Fruit fly (Drosophila melanogaster) whole organism, embryonic: ENCODE data around the gene pdm2.

Experiments
- Bgb ChIP-seq: fragments of 200-800 bp; sonication (Bioruptor generic); IDR thresholded peaks from 2 replicates; pipeline ENCODE4 v1.3.6; 2022; ENCODE audit warnings: missing biosample characterization, missing genetic modification characterization; ENCODE audit not compliant: partially characterized antibody
- CG12299 ChIP-seq: fragments of 200-800 bp; sonication (Bioruptor generic); optimal IDR thresholded peaks from 2 replicates; lab custom pipeline; 2018; ENCODE audit warnings: missing biosample characterization, mild to moderate bottlenecking, missing genetic modification characterization
- CG13775 ChIP-seq: fragments of 200-800 bp; sonication (Bioruptor generic); optimal IDR thresholded peaks from 3 replicates; lab custom pipeline; 2017; ENCODE audit warnings: missing biosample characterization, mild to moderate bottlenecking, missing genetic modification characterization
- CG14050 ChIP-seq: fragments of 200-800 bp; sonication (Bioruptor generic); IDR thresholded peaks from 3 replicates; pipeline ENCODE4 v1.3.6; 2022; ENCODE audit warnings: missing biosample characterization, missing genetic modification characterization
- CG3847 ChIP-seq: fragments of 200-800 bp; sonication (Bioruptor generic); IDR thresholded peaks from 2 replicates; pipeline ENCODE4 v1.3.6; 2022; ENCODE audit warnings: missing biosample characterization, missing genetic modification characterization
- CG4617 ChIP-seq: fragments of 200-800 bp; sonication (Bioruptor generic); optimal IDR thresholded peaks from 3 replicates; lab custom pipeline; 2016; ENCODE audit warnings: missing biosample characterization, missing genetic modification characterization, borderline replicate concordance
- CG7963 ChIP-seq: fragments of 200-800 bp; sonication (Bioruptor generic); IDR thresholded peaks from 3 replicates; pipeline ENCODE4 v1.3.6; 2022; ENCODE audit warnings: missing biosample characterization, missing genetic modification characterization; ENCODE audit not compliant: partially characterized antibody
- CG8290 ChIP-seq, 3 experiments: fragments of 200-800 bp; sonication (Bioruptor generic); optimal IDR thresholded peaks; 2 replicates each; lab custom pipeline; 2016 to 2019; ENCODE audit warnings: missing biosample characterization in 3 of 3, missing genetic modification characterization in 3 of 3, mild to moderate bottlenecking in 2 of 3, moderate library complexity in 1 of 3
- CHES-1-like ChIP-seq: fragments of 200-800 bp; sonication (Bioruptor generic); optimal IDR thresholded peaks from 2 replicates; lab custom pipeline; 2016; ENCODE audit warnings: missing biosample characterization, missing genetic modification characterization
- CkIIα-i1 ChIP-seq: fragments of 200-800 bp; sonication (Bioruptor generic); IDR thresholded peaks from 2 replicates; pipeline ENCODE4 v1.3.6; 2022; ENCODE audit warnings: missing biosample characterization, missing genetic modification characterization
- Dad ChIP-seq: fragments of 200-800 bp; sonication (Bioruptor generic); optimal IDR thresholded peaks from 3 replicates; lab custom pipeline; 2016; ENCODE audit warnings: missing biosample characterization, missing genetic modification characterization
- Dip3 ChIP-seq: fragments of 200-800 bp; sonication (Bioruptor generic); optimal IDR thresholded peaks from 3 replicates; lab custom pipeline; 2016; ENCODE audit warnings: missing biosample characterization, missing genetic modification characterization
- Dll ChIP-seq: fragments of 200-800 bp; sonication (Bioruptor generic); IDR thresholded peaks from 4 replicates; pipeline ENCODE4 v1.3.6; 2022; ENCODE audit warnings: missing biosample characterization, missing genetic modification characterization; ENCODE audit not compliant: partially characterized antibody
- Doc3 ChIP-seq: fragments of 200-800 bp; sonication (Bioruptor generic); IDR thresholded peaks from 3 replicates; pipeline ENCODE4 v1.3.6; 2022; ENCODE audit warnings: missing biosample characterization, missing genetic modification characterization; ENCODE audit not compliant: partially characterized antibody
- Dp ChIP-seq: fragments of 200-800 bp; sonication (Bioruptor generic); optimal IDR thresholded peaks from 2 replicates; lab custom pipeline; 2018; ENCODE audit warnings: missing biosample characterization, mild to moderate bottlenecking, missing genetic modification characterization, moderate library complexity
- Ets97D ChIP-seq: fragments of 200-800 bp; sonication (Bioruptor generic); optimal IDR thresholded peaks from 3 replicates; lab custom pipeline; 2016; ENCODE audit warnings: missing biosample characterization, missing genetic modification characterization
- HmgZ ChIP-seq: fragments of 200-800 bp; sonication (Bioruptor generic); optimal IDR thresholded peaks from 2 replicates; lab custom pipeline; 2018; ENCODE audit warnings: missing biosample characterization, mild to moderate bottlenecking, missing genetic modification characterization
- MTF-1 ChIP-seq: fragments of 200-800 bp; sonication (Bioruptor generic); optimal IDR thresholded peaks from 2 replicates; lab custom pipeline; 2018; ENCODE audit warnings: missing biosample characterization, mild to moderate bottlenecking, missing genetic modification characterization, borderline replicate concordance
- Med ChIP-seq: fragments of 200-800 bp; sonication (Bioruptor generic); peaks from one replicate; lab custom pipeline; 2016; ENCODE audit warnings: missing biosample characterization, missing genetic modification characterization, mild to moderate bottlenecking, inconsistent platforms, moderate library complexity
- Mes4 ChIP-seq: fragments of 200-800 bp; sonication (Bioruptor generic); optimal IDR thresholded peaks from 2 replicates; lab custom pipeline; 2016; ENCODE audit warnings: missing biosample characterization, missing genetic modification characterization
- Myb ChIP-seq: fragments of 200-800 bp; sonication (Bioruptor generic); optimal IDR thresholded peaks from 2 replicates; lab custom pipeline; 2016; ENCODE audit warnings: missing biosample characterization, missing genetic modification characterization
- Nf-YB ChIP-seq: fragments of 200-800 bp; sonication (Bioruptor generic); optimal IDR thresholded peaks from 3 replicates; lab custom pipeline; 2019; ENCODE audit warnings: missing biosample characterization, mild to moderate bottlenecking, missing genetic modification characterization, moderate library complexity
- Opbp ChIP-seq: fragments of 200-800 bp; sonication (Bioruptor generic); IDR thresholded peaks from 3 replicates; pipeline ENCODE4 v1.3.6; 2022; ENCODE audit warnings: missing biosample characterization, missing genetic modification characterization; ENCODE audit not compliant: partially characterized antibody
- Sin3A ChIP-seq: fragments of >200 bp; optimal IDR thresholded peaks from 2 replicates; lab custom pipeline; 2018
- Sry-δ ChIP-seq: fragments of 200-800 bp; sonication (Bioruptor generic); optimal IDR thresholded peaks from 2 replicates; lab custom pipeline; 2016; ENCODE audit warnings: missing biosample characterization, missing genetic modification characterization
- YL-1 ChIP-seq: fragments of 200-800 bp; sonication (Bioruptor generic); optimal IDR thresholded peaks from 3 replicates; lab custom pipeline; 2017; ENCODE audit warnings: missing biosample characterization, mild to moderate bottlenecking, missing genetic modification characterization
- amos ChIP-seq: fragments of 200-800 bp; sonication (Bioruptor generic); IDR thresholded peaks from 2 replicates; pipeline ENCODE4 v1.3.6; 2022; ENCODE audit warnings: missing biosample characterization, missing genetic modification characterization; ENCODE audit not compliant: partially characterized antibody
- ap ChIP-seq: fragments of 200-800 bp; sonication (Bioruptor generic); IDR thresholded peaks from 2 replicates; pipeline ENCODE4 v1.3.6; 2022; ENCODE audit warnings: missing biosample characterization, missing genetic modification characterization
- bbx ChIP-seq: fragments of 200-800 bp; sonication (Bioruptor generic); IDR thresholded peaks from 2 replicates; pipeline ENCODE4 v1.3.6; 2022; ENCODE audit warnings: missing biosample characterization, missing genetic modification characterization; ENCODE audit not compliant: partially characterized antibody
- cg ChIP-seq: fragments of 200-800 bp; sonication (Bioruptor generic); optimal IDR thresholded peaks from 3 replicates; lab custom pipeline; 2019; ENCODE audit warnings: missing biosample characterization, mild to moderate bottlenecking, missing genetic modification characterization, moderate library complexity
- crc ChIP-seq: fragments of 200-800 bp; sonication (Bioruptor generic); optimal IDR thresholded peaks from 2 replicates; lab custom pipeline; 2016; ENCODE audit warnings: missing biosample characterization, missing genetic modification characterization
- dysf ChIP-seq: fragments of 200-800 bp; sonication (Bioruptor generic); IDR thresholded peaks from 3 replicates; pipeline ENCODE4 v1.3.6; 2022; ENCODE audit warnings: missing biosample characterization, missing genetic modification characterization
- hb ChIP-seq: fragments of 200-800 bp; sonication (Bioruptor generic); IDR thresholded peaks from 3 replicates; pipeline ENCODE4 v1.3.6; 2022; ENCODE audit warnings: missing biosample characterization, missing genetic modification characterization; ENCODE audit not compliant: partially characterized antibody
- hbn ChIP-seq: fragments of 200-800 bp; sonication (Bioruptor generic); IDR thresholded peaks from 2 replicates; pipeline ENCODE4 v1.3.6; 2022; ENCODE audit warnings: missing biosample characterization, missing genetic modification characterization; ENCODE audit not compliant: partially characterized antibody
- inv ChIP-seq: fragments of 200-800 bp; sonication (Bioruptor generic); IDR thresholded peaks from 2 replicates; pipeline ENCODE4 v1.3.6; 2022; ENCODE audit warnings: missing biosample characterization, missing genetic modification characterization; ENCODE audit not compliant: partially characterized antibody
- kah ChIP-seq: fragments of 200-800 bp; sonication (Bioruptor generic); optimal IDR thresholded peaks from 2 replicates; lab custom pipeline; 2018; ENCODE audit warnings: missing biosample characterization, mild to moderate bottlenecking, missing genetic modification characterization
- knrl ChIP-seq: fragments of 200-800 bp; sonication (Bioruptor generic); IDR thresholded peaks from 3 replicates; pipeline ENCODE4 v1.3.6; 2022; ENCODE audit warnings: missing biosample characterization, missing genetic modification characterization; ENCODE audit not compliant: partially characterized antibody
- mirr ChIP-seq: fragments of 200-800 bp; sonication (Bioruptor generic); optimal IDR thresholded peaks from 3 replicates; lab custom pipeline; 2018; ENCODE audit warnings: missing biosample characterization, mild to moderate bottlenecking, missing genetic modification characterization
- mld ChIP-seq: fragments of 200-800 bp; sonication (Bioruptor generic); IDR thresholded peaks from 3 replicates; pipeline ENCODE4 v1.3.6; 2022; ENCODE audit warnings: missing biosample characterization, missing genetic modification characterization; ENCODE audit not compliant: partially characterized antibody
- nerfin-1 ChIP-seq: fragments of 200-800 bp; sonication (Bioruptor generic); optimal IDR thresholded peaks from 3 replicates; lab custom pipeline; 2019; ENCODE audit warnings: missing biosample characterization, mild to moderate bottlenecking, missing genetic modification characterization, moderate library complexity
- onecut ChIP-seq: fragments of 200-800 bp; sonication (Bioruptor generic); IDR thresholded peaks from 2 replicates; pipeline ENCODE4 v1.3.6; 2022; ENCODE audit warnings: missing biosample characterization, missing genetic modification characterization
- pita ChIP-seq: fragments of 200-800 bp; sonication (Bioruptor generic); optimal IDR thresholded peaks from 2 replicates; lab custom pipeline; 2017; ENCODE audit warnings: missing biosample characterization, mild to moderate bottlenecking, missing genetic modification characterization
- pzg ChIP-seq: fragments of 200-800 bp; sonication (Bioruptor generic); optimal IDR thresholded peaks from 3 replicates; lab custom pipeline; 2018; ENCODE audit warnings: missing biosample characterization, mild to moderate bottlenecking, missing genetic modification characterization, moderate library complexity
- row ChIP-seq: fragments of 200-800 bp; sonication (Bioruptor generic); IDR thresholded peaks from 3 replicates; pipeline ENCODE4 v1.3.6; 2022; ENCODE audit warnings: missing biosample characterization, missing genetic modification characterization
- schlank ChIP-seq: fragments of 200-800 bp; sonication (Bioruptor generic); optimal IDR thresholded peaks from 2 replicates; lab custom pipeline; 2018; ENCODE audit warnings: missing biosample characterization, mild to moderate bottlenecking, missing genetic modification characterization
- scrt ChIP-seq: fragments of 200-800 bp; sonication (Bioruptor generic); optimal IDR thresholded peaks from 2 replicates; lab custom pipeline; 2018; ENCODE audit warnings: missing biosample characterization, mild to moderate bottlenecking, missing genetic modification characterization, moderate library complexity
- unc-4 ChIP-seq: fragments of 200-800 bp; sonication (Bioruptor generic); IDR thresholded peaks from 2 replicates; pipeline ENCODE4 v1.3.6; 2022; ENCODE audit warnings: missing biosample characterization, missing genetic modification characterization; ENCODE audit not compliant: partially characterized antibody
- zfh1 ChIP-seq: fragments of 200-800 bp; sonication (Bioruptor generic); IDR thresholded peaks from 3 replicates; pipeline ENCODE4 v1.3.6; 2022; ENCODE audit warnings: missing biosample characterization, missing genetic modification characterization

The pdm2 gene

dm6 chr2L:12694823-12695420, 38.0 kb downstream of the pdm2 start, which contains the start of the genes IFT43 and PICK1:
IFT43 (minus strand) TSS chr2L:12694988.
PICK1 (plus strand) TSS chr2L:12695033.
- TF ChIP-seq Ets97D (GFP tag; lab: Kevin White, UChicago) = peak; percentile 25
- TF ChIP-seq MTF-1 = no peak
- peak; percentile 61 for TF ChIP-seq Med
- TF ChIP-seq CG4617 = peak; percentile 42
- peak; percentile 35; the same call in 1 of the 3 replicates for TF ChIP-seq row (GFP tag; lab: Robert Waterston, UW)
- TF ChIP-seq Dll (GFP tag; lab: Robert Waterston, UW) = peak; percentile 83
- TF ChIP-seq YL-1 (GFP tag; lab: Kevin White, UChicago) = peak; percentile 37
- TF ChIP-seq dysf (GFP tag; lab: Robert Waterston, UW) = no peak
- peak; percentile 96 for TF ChIP-seq scrt (GFP tag; lab: Kevin White, UChicago)
- peak; percentile 81; the same call in 2 of the 3 replicates for TF ChIP-seq Opbp (GFP tag; lab: Robert Waterston, UW)
- TF ChIP-seq CG8290 (GFP tag; optimal IDR thresholded peaks at IDR 0.05; lab: Kevin White, UChicago) = no peak
- no peak for TF ChIP-seq CG8290 (tag; optimal IDR thresholded peaks at IDR 0.05; lab: Kevin White, UChicago)
- TF ChIP-seq kah = peak; percentile 99
- TF ChIP-seq inv (GFP tag; lab: Robert Waterston, UW) = peak; percentile 56
- peak; percentile 58 for TF ChIP-seq nerfin-1
- peak; percentile 78 for TF ChIP-seq knrl
- peak; percentile 88 for TF ChIP-seq amos (GFP tag; lab: Robert Waterston, UW)
- no peak for TF ChIP-seq CG14050 (GFP tag; lab: Robert Waterston, UW)
- TF ChIP-seq Doc3 (GFP tag; lab: Robert Waterston, UW) = peak; percentile 69
- peak; percentile 75 for TF ChIP-seq unc-4 (GFP tag; lab: Robert Waterston, UW)
- peak; percentile 69; the same call in 2 of the 3 replicates for TF ChIP-seq CG7963 (GFP tag; lab: Robert Waterston, UW)
- TF ChIP-seq bbx (GFP tag; lab: Robert Waterston, UW) = peak; percentile 86
- TF ChIP-seq pzg (GFP tag; lab: Kevin White, UChicago) = peak; percentile 70
- TF ChIP-seq CHES-1-like (GFP tag; lab: Kevin White, UChicago) = peak; percentile 4
- TF ChIP-seq Bgb (GFP tag; lab: Robert Waterston, UW) = peak; percentile 89
- TF ChIP-seq CG13775 (GFP tag; lab: Kevin White, UChicago) = no peak
- no peak for TF ChIP-seq Dip3 (GFP tag; lab: Kevin White, UChicago)
- TF ChIP-seq Dad (GFP tag; lab: Kevin White, UChicago) = no peak
- TF ChIP-seq hb (GFP tag; lab: Robert Waterston, UW) = peak; percentile 72; the same call in 2 of the 3 replicates
- TF ChIP-seq schlank (tag; lab: Kevin White, UChicago) = no peak
- 0 out of 2 replicates have a peak, but pooled peaks have one; percentile 20 for TF ChIP-seq CG3847 (GFP tag; lab: Robert Waterston, UW)
- no peak for TF ChIP-seq ap (GFP tag; lab: Robert Waterston, UW)
- TF ChIP-seq hbn (GFP tag; lab: Robert Waterston, UW) = peak; percentile 83
- no peak for TF ChIP-seq CkIIα-i1
- peak; percentile 98 for TF ChIP-seq onecut (GFP tag; lab: Robert Waterston, UW)
- TF ChIP-seq HmgZ (tag; lab: Kevin White, UChicago) = peak; percentile 19
- no peak for TF ChIP-seq Mes4 (GFP tag; lab: Kevin White, UChicago)
- TF ChIP-seq cg = no peak
- no peak for TF ChIP-seq mirr (GFP tag; lab: Kevin White, UChicago)
- peak; percentile 59 for TF ChIP-seq Myb (GFP tag; lab: Kevin White, UChicago)
- no peak for TF ChIP-seq crc
- TF ChIP-seq Sry-δ (GFP tag; lab: Kevin White, UChicago) = peak; percentile 64
- no peak for TF ChIP-seq Nf-YB (GFP tag; lab: Kevin White, UChicago)
- TF ChIP-seq mld (GFP tag; lab: Robert Waterston, UW) = peak; percentile 80; the same call in 2 of the 3 replicates
- TF ChIP-seq zfh1 (GFP tag; lab: Robert Waterston, UW) = 0 out of 3 replicates have a peak, but pooled peaks have one; percentile 11
- peak; percentile 63 for TF ChIP-seq Sin3A (lab: Kevin White, UChicago)
- peak; percentile 37 for TF ChIP-seq Dp
- TF ChIP-seq pita = no peak
- no peak for TF ChIP-seq CG12299
